Worm (Caenorhabditis elegans) whole organism, L3 larva: ENCODE data around the gene gcy-7.

ENCODE experiments used
- ZK546.5 ChIP-seq: sonication (generic microtip); optimal IDR thresholded peaks from 2 replicates; lab custom pipeline; 2017; ENCODE audit warnings: missing biosample characterization, missing genetic modification characterization
- snpc-4 ChIP-seq: fragments of 150-350 bp; optimal IDR thresholded peaks from 2 replicates; lab custom pipeline; 2014; ENCODE audit warnings: missing biosample characterization, missing genetic modification characterization
- unc-62 ChIP-seq: fragments of 150-350 bp; sonication (generic microtip); optimal IDR thresholded peaks from 4 replicates; lab custom pipeline; 2014; ENCODE audit warnings: missing biosample characterization, missing genetic modification reagents, missing genetic modification characterization

ce11 chrV:8394357-8394850 lies 7.2 kb downstream of the gcy-7 start, which contains the start of the genes pho-6 and F52E1.3:
- TF ChIP-seq snpc-4 (no peak), ZK546.5 (tag; lab: Kevin White, UChicago) (no peak), unc-62 (GFP tag; lab: Kevin White, UChicago) (no peak)
